Worm (Caenorhabditis elegans): Measurements from ENCODE around the gene eas-1.

eas-1 gene

ce11 chrII:4698266-4698771 lies 41.9 kb upstream of the eas-1 start, which contains the start of the genes rpn-5 and scc-1 (continued):
- TF ChIP-seq aly-2 (tag; optimal IDR thresholded peaks at IDR 0.05) (no peak), nhr-77 (tag; optimal IDR thresholded peaks at IDR 0.05) (no peak), eor-1 (tag; optimal IDR thresholded peaks at IDR 0.05) (no peak), ceh-82 (tag; optimal IDR thresholded peaks at IDR 0.05) (no peak), ztf-4 (tag; optimal IDR thresholded peaks at IDR 0.05) (no peak), hmg-11 (tag; optimal IDR thresholded peaks at IDR 0.05) (no peak), nhr-43 (tag; optimal IDR thresholded peaks at IDR 0.05; ENCODE audit: poor library complexity, severe bottlenecking) (peak; percentile 72), lin-39 (tag; optimal IDR thresholded peaks at IDR 0.05) (peak; percentile 68), elt-3 (tag; optimal IDR thresholded peaks at IDR 0.05) (no peak), jun-1 (tag; optimal IDR thresholded peaks at IDR 0.05) (no peak), ZK546.5 (tag; optimal IDR thresholded peaks at IDR 0.05) (no peak), nhr-12 (tag; optimal IDR thresholded peaks at IDR 0.05) (no peak), ama-1 (optimal IDR thresholded peaks at IDR 0.05) (no peak), daf-12 (tag; optimal IDR thresholded peaks at IDR 0.05) (no peak), elt-1 (tag; optimal IDR thresholded peaks at IDR 0.05) (no peak), zag-1 (tag; optimal IDR thresholded peaks at IDR 0.05) (no peak), fos-1 (tag; optimal IDR thresholded peaks at IDR 0.05) (no peak)

- peak; percentile 46 for TF ChIP-seq nhr-43 (tag; optimal IDR thresholded peaks at IDR 0.05; ENCODE audit: poor library complexity, severe bottlenecking)
- peak; percentile 78 for TF ChIP-seq nfya-1 (tag; optimal IDR thresholded peaks at IDR 0.05; ENCODE audit: insufficient read depth)
- TF ChIP-seq snpc-4 (tag; optimal IDR thresholded peaks at IDR 0.05): peak; percentile 33
- TF ChIP-seq hmg-11 (tag; optimal IDR thresholded peaks at IDR 0.05): peak; percentile 48
- TF ChIP-seq lin-39 (tag; optimal IDR thresholded peaks at IDR 0.05): peak; percentile 24
- peak; percentile 62 for TF ChIP-seq R02D3.7 (tag; optimal IDR thresholded peaks at IDR 0.05)
- peak; percentile 21 for TF ChIP-seq nhr-23 (tag; optimal IDR thresholded peaks at IDR 0.05)
- TF ChIP-seq nhr-25 (tag; optimal IDR thresholded peaks at IDR 0.05): peak; percentile 45
- peak; percentile 94 for TF ChIP-seq lsy-12 (tag; optimal IDR thresholded peaks at IDR 0.05)
- TF ChIP-seq pha-4 (tag; optimal IDR thresholded peaks at IDR 0.05): peak; percentile 51
- TF ChIP-seq tbx-2 (tag; optimal IDR thresholded peaks at IDR 0.05): peak; percentile 32
- peak; percentile 63 for TF ChIP-seq ceh-28 (tag; optimal IDR thresholded peaks at IDR 0.05)
- TF ChIP-seq lin-15B (tag; optimal IDR thresholded peaks at IDR 0.05): peak; percentile 80
- TF ChIP-seq elt-2 (tag; optimal IDR thresholded peaks at IDR 0.05): peak; percentile 67
These were observed 38.6 kb upstream of the eas-1 start, which contains the start of gene unc-85 for ce11 chrII:4701482-4702119. Gene unc-85 (plus strand): TSS chrII:4702069.

ce11 chrII:4703011-4703410 lies 37.2 kb upstream of the eas-1 start:
- no peak for TF ChIP-seq nhr-28 (tag; optimal IDR thresholded peaks at IDR 0.05)
- no peak for TF ChIP-seq nhr-43 (tag; optimal IDR thresholded peaks at IDR 0.05; ENCODE audit: poor library complexity, severe bottlenecking)
- no peak for TF ChIP-seq fos-1 (tag; optimal IDR thresholded peaks at IDR 0.05)
- no peak for TF ChIP-seq ceh-28 (tag; optimal IDR thresholded peaks at IDR 0.05)
- TF ChIP-seq unc-39 (tag; optimal IDR thresholded peaks at IDR 0.05): no peak
- no peak for TF ChIP-seq nhr-237 (tag; optimal IDR thresholded peaks at IDR 0.05)
- no peak for TF ChIP-seq hmg-11 (tag; optimal IDR thresholded peaks at IDR 0.05)
- TF ChIP-seq unc-62 (GFP tag; optimal IDR thresholded peaks at IDR 0.05): no peak
- no peak for TF ChIP-seq lin-15B (tag; optimal IDR thresholded peaks at IDR 0.05)
- no peak for TF ChIP-seq jun-1 (tag; optimal IDR thresholded peaks at IDR 0.05)
- no peak for TF ChIP-seq nhr-76 (tag; optimal IDR thresholded peaks at IDR 0.05)
- TF ChIP-seq nhr-11 (tag; optimal IDR thresholded peaks at IDR 0.05): no peak
- no peak for TF ChIP-seq nhr-25 (tag; optimal IDR thresholded peaks at IDR 0.05)
- TF ChIP-seq ceh-82 (tag; optimal IDR thresholded peaks at IDR 0.05): no peak
- no peak for TF ChIP-seq ztf-4 (tag; optimal IDR thresholded peaks at IDR 0.05)
- no peak for TF ChIP-seq elt-1 (tag; optimal IDR thresholded peaks at IDR 0.05)
- TF ChIP-seq sea-2 (GFP tag; optimal IDR thresholded peaks at IDR 0.05): no peak

- TF ChIP-seq lin-39 (tag; optimal IDR thresholded peaks at IDR 0.05) (no peak), skn-1 (tag; optimal IDR thresholded peaks at IDR 0.05) (peak; percentile 75), lsy-12 (tag; optimal IDR thresholded peaks at IDR 0.05) (peak; percentile 83), pqm-1 (tag; optimal IDR thresholded peaks at IDR 0.05) (peak; percentile 48), nhr-76 (tag; optimal IDR thresholded peaks at IDR 0.05) (no peak), unc-62 (GFP tag; optimal IDR thresholded peaks at IDR 0.05) (no peak), nhr-67 (tag; optimal IDR thresholded peaks at IDR 0.05) (no peak), egl-5 (tag; optimal IDR thresholded peaks at IDR 0.05) (no peak), nhr-23 (tag; optimal IDR thresholded peaks at IDR 0.05) (peak; percentile 63), sea-2 (GFP tag; optimal IDR thresholded peaks at IDR 0.05) (no peak), jun-1 (tag; optimal IDR thresholded peaks at IDR 0.05) (no peak), snpc-4 (tag; optimal IDR thresholded peaks at IDR 0.05) (no peak), fos-1 (tag; optimal IDR thresholded peaks at IDR 0.05) (no peak), lin-15B (tag; optimal IDR thresholded peaks at IDR 0.05) (peak; percentile 82), elt-2 (tag; optimal IDR thresholded peaks at IDR 0.05) (peak; percentile 68), ZK546.5 (tag; optimal IDR thresholded peaks at IDR 0.05) (no peak), nhr-237 (tag; optimal IDR thresholded peaks at IDR 0.05) (no peak), aly-2 (tag; optimal IDR thresholded peaks at IDR 0.05) (no peak), ceh-9 (tag; optimal IDR thresholded peaks at IDR 0.05) (no peak), nhr-25 (tag; optimal IDR thresholded peaks at IDR 0.05) (peak; percentile 81), ztf-4 (tag; optimal IDR thresholded peaks at IDR 0.05) (no peak), hmg-11 (tag; optimal IDR thresholded peaks at IDR 0.05) (peak; percentile 61), ceh-16 (tag; optimal IDR thresholded peaks at IDR 0.05) (no peak), pha-4 (tag; optimal IDR thresholded peaks at IDR 0.05) (peak; percentile 77), nhr-11 (tag; optimal IDR thresholded peaks at IDR 0.05) (no peak), nfya-1 (tag; optimal IDR thresholded peaks at IDR 0.05; ENCODE audit: insufficient read depth) (peak; percentile 92), nhr-43 (tag; optimal IDR thresholded peaks at IDR 0.05; ENCODE audit: poor library complexity, severe bottlenecking) (peak; percentile 29), ceh-28 (tag; optimal IDR thresholded peaks at IDR 0.05) (peak; percentile 36)
These were observed 33.8 kb upstream of the eas-1 start, which contains the start of the genes F10G7.9 and tsn-1 for ce11 chrII:4706359-4706871. Gene F10G7.9 (minus strand): TSS chrII:4706485. Gene tsn-1 (plus strand): TSS chrII:4706821.
